Fruit fly (Drosophila melanogaster) whole organism, wandering third instar larva: Measurements from ENCODE around the gene Sem1.

Experiments
- Abd-B ChIP-seq: fragments of >200 bp; optimal IDR thresholded peaks from 2 replicates; lab custom pipeline; 2017; ENCODE audit warnings: missing biosample characterization, missing genetic modification characterization
- brk ChIP-seq: fragments of 200-800 bp; sonication (Bioruptor generic); optimal IDR thresholded peaks from 2 replicates; lab custom pipeline; 2016; ENCODE audit warnings: missing biosample characterization, mild to moderate bottlenecking, missing genetic modification characterization

dm6 chr2L:7106289-7106961 is 42.6 kb downstream of the Sem1 start:
- TF ChIP-seq Abd-B, result no peak
- no peak for TF ChIP-seq brk (GFP tag; lab: Kevin White, UChicago)
